Worm (Caenorhabditis elegans) whole organism, L4 larva: ENCODE results near the gene F11A5.9.
A peak's percentile ranks its signal among the peaks of the same experiment; 100 is the strongest.

Source experiments
- D1046.2 ChIP-seq: fragments of 200-800 bp; sonication (Bioruptor generic); IDR thresholded peaks from 2 replicates; pipeline ENCODE4 v1.3.6; 2022; ENCODE audit warnings: missing genetic modification characterization, missing compliant biosample characterization
- Y48G9A.11 ChIP-seq: fragments of 200-800 bp; sonication (Bioruptor generic); IDR thresholded peaks from 2 replicates; pipeline ENCODE4 v1.3.6; 2022; ENCODE audit warnings: missing genetic modification reagents, missing genetic modification characterization, missing compliant biosample characterization
- ceh-28 ChIP-seq: fragments of 150-350 bp; optimal IDR thresholded peaks from 2 replicates; lab custom pipeline; 2014; ENCODE audit warnings: missing biosample characterization, missing genetic modification reagents, missing genetic modification characterization
- fkh-10 ChIP-seq: fragments of 150-350 bp; optimal IDR thresholded peaks from 2 replicates; lab custom pipeline; 2014; ENCODE audit warnings: missing biosample characterization, missing genetic modification reagents, missing genetic modification characterization
- nhr-111 ChIP-seq: fragments of 200-800 bp; sonication (Bioruptor generic); optimal IDR thresholded peaks from 2 replicates; lab custom pipeline; 2018; ENCODE audit warnings: mild to moderate bottlenecking, missing genetic modification characterization, missing compliant biosample characterization
- unc-130 ChIP-seq: sonication (generic microtip); optimal IDR thresholded peaks from 2 replicates; lab custom pipeline; 2016; ENCODE audit warnings: missing genetic modification reagents, missing genetic modification characterization, missing compliant biosample characterization
- unc-62 ChIP-seq, 3 experiments: fragments of 150-350 bp in 1 of 3; sonication (generic microtip); optimal IDR thresholded peaks in 2 of 3; peaks in 1 of 3; 1 replicate in 1 of 3; 2 replicates in 2 of 3; lab custom pipeline; 2014 to 2017; ENCODE audit warnings: missing biosample characterization in 3 of 3, missing genetic modification characterization in 3 of 3, missing genetic modification reagents in 3 of 3, missing genotype in 1 of 3
- vab-7 ChIP-seq: fragments of 200-800 bp; sonication (Bioruptor generic); IDR thresholded peaks from 2 replicates; pipeline ENCODE4 v1.3.6; 2022; ENCODE audit warnings: missing genetic modification reagents, missing genetic modification characterization, missing compliant biosample characterization
- zag-1 ChIP-seq: fragments of 150-350 bp; optimal IDR thresholded peaks from 2 replicates; lab custom pipeline; 2014; ENCODE audit warnings: missing biosample characterization, missing genetic modification characterization

DNA sequence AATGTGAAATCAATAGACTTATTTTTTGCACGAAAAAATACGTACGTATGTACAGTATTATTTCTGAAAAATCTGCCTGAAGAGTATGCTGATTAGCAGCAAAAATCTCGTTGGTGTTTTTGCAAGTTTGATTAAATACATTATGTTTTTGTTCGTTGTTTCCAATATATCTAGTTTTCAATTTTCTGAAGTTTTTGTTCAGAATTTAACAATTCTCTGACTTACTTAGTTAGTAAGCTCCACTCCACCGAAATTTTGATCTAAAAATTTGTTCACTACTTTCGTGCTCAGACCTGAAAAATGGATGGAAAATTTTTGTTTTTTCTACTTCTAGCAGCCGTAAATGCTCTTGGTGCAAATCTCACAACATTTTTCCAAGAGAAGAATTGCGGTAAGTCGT, 9.8 kb upstream of the F11A5.9 start, which contains the start of gene irld-26:
- TF ChIP-seq unc-130 (GFP tag; lab: Kevin White, UChicago) (no peak), ceh-28 (tag; lab: Kevin White, UChicago) (no peak), unc-62 (GFP tag; optimal IDR thresholded peaks at IDR 0.05 in 1 of 2; lab: Kevin White, UChicago) (peak in 1 of 2 experiments; percentile 13), unc-62 (tag; optimal IDR thresholded peaks at IDR 0.05; lab: Kevin White, UChicago) (no peak), Y48G9A.11 (GFP tag; lab: Robert Waterston, UW) (no peak), vab-7 (GFP tag; lab: Robert Waterston, UW) (no peak), D1046.2 (GFP tag; lab: Robert Waterston, UW) (no peak), nhr-111 (GFP tag; lab: Kevin White, UChicago) (no peak), fkh-10 (GFP tag; lab: Kevin White, UChicago) (no peak), zag-1 (tag; lab: Kevin White, UChicago) (no peak)
